Fruit fly (Drosophila melanogaster) whole organism, wandering third instar larva: ENCODE measurements around the gene CG5172.

Experiments used
- HLH106 ChIP-seq: fragments of 200-800 bp; optimal IDR thresholded peaks from 3 replicates; lab custom pipeline; 2019; ENCODE audit warnings: missing biosample characterization, mild to moderate bottlenecking, missing genetic modification characterization, moderate library complexity
- Hnf4 ChIP-seq: fragments of 200-800 bp; sonication (Bioruptor generic); optimal IDR thresholded peaks from 2 replicates; lab custom pipeline; 2016; ENCODE audit warnings: missing biosample characterization, mild to moderate bottlenecking, missing genetic modification characterization
- Hr83 ChIP-seq: fragments of 200-300 bp; sonication (Bioruptor generic); optimal IDR thresholded peaks from 2 replicates; lab custom pipeline; 2016; ENCODE audit warnings: missing biosample characterization, mild to moderate bottlenecking, missing genetic modification characterization, moderate library complexity; ENCODE audit not compliant: poor library complexity, severe bottlenecking
- Jra ChIP-seq: sonication (Bioruptor generic); optimal IDR thresholded peaks from 2 replicates; lab custom pipeline; 2016; ENCODE audit warnings: missing biosample characterization, missing genetic modification characterization
- N ChIP-seq: fragments of >200 bp; optimal IDR thresholded peaks from 2 replicates; lab custom pipeline; 2018; ENCODE audit warnings: missing biosample characterization, missing external identifiers, missing genetic modification characterization
- OdsH ChIP-seq: fragments of 200-800 bp; sonication (Bioruptor generic); optimal IDR thresholded peaks from 2 replicates; lab custom pipeline; 2016; ENCODE audit warnings: missing biosample characterization, mild to moderate bottlenecking, missing genetic modification characterization
- Rel ChIP-seq, 2 experiments: fragments of 200-800 bp; sonication (Bioruptor generic) in 1 of 2; optimal IDR thresholded peaks; 2 replicates in 1 of 2; 3 replicates in 1 of 2; lab custom pipeline; 2016 to 2019; ENCODE audit warnings: mild to moderate bottlenecking in 2 of 2, missing biosample characterization in 2 of 2, missing genetic modification characterization in 2 of 2, moderate library complexity in 1 of 2
- usp ChIP-seq: fragments of >200 bp; optimal IDR thresholded peaks from 2 replicates; lab custom pipeline; 2017; ENCODE audit warnings: missing biosample characterization, missing genetic modification characterization
- woc ChIP-seq: sonication (Bioruptor generic); optimal IDR thresholded peaks from 2 replicates; lab custom pipeline; 2016; ENCODE audit warnings: missing biosample characterization, mild to moderate bottlenecking, missing genetic modification characterization

DNA sequence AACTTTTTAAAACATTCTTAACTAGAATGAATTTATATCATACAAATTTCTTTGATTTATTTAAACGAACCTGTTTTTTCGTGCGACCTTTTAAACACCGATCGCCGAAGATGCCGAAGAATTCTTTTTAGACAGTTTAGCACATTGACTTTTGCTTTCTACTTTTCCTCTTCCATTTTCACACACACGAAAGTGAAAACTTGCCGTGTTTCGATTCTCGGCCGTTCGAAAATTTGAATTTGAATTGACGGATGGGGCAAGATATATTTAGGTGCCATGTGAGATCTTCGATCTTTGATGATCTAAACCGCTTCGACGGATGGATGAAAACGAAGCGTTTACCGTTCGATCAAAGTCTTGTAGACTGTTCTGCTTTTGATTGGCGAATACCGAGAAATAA lies 34.4 kb downstream of the CG5172 start:
- TF ChIP-seq Hnf4 (no peak), OdsH (no peak), Hr83 (GFP tag; lab: Kevin White, UChicago) (no peak), N (GFP tag; lab: Kevin White, UChicago) (no peak), woc (no peak), HLH106 (no peak), usp (GFP tag; lab: Kevin White, UChicago) (no peak), Rel (GFP tag; optimal IDR thresholded peaks at IDR 0.05; lab: Kevin White, UChicago) (no peak), Rel (tag; optimal IDR thresholded peaks at IDR 0.05; lab: Kevin White, UChicago) (no peak), Jra (GFP tag; lab: Kevin White, UChicago) (no peak)
